Worm (Caenorhabditis elegans) whole organism, young adult: ENCODE measurements around the gene F25H8.2.

Experiments used
- F10E7.11 ChIP-seq: sonication (generic microtip); optimal IDR thresholded peaks from 2 replicates; lab custom pipeline; 2017; ENCODE audit warnings: mild to moderate bottlenecking, missing genetic modification characterization, moderate library complexity, missing compliant biosample characterization
- F22D6.2 ChIP-seq: sonication (generic microtip); optimal IDR thresholded peaks from 2 replicates; lab custom pipeline; 2016; ENCODE audit warnings: mild to moderate bottlenecking, missing genetic modification characterization, missing compliant biosample characterization
- F33H1.4 ChIP-seq: fragments of 200-800 bp; sonication (Bioruptor generic); IDR thresholded peaks from 2 replicates; pipeline ENCODE4 v1.3.6; 2022; ENCODE audit warnings: missing genetic modification reagents, missing genetic modification characterization, missing compliant biosample characterization
- F37B4.10 ChIP-seq: fragments of 200-800 bp; sonication (Bioruptor generic); IDR thresholded peaks from 2 replicates; pipeline ENCODE4 v1.3.6; 2022; ENCODE audit warnings: missing genetic modification characterization, missing compliant biosample characterization
- F39B2.1 ChIP-seq: fragments of 200-800 bp; sonication (Bioruptor generic); IDR thresholded peaks from 2 replicates; pipeline ENCODE4 v1.3.6; 2022; ENCODE audit warnings: missing genetic modification reagents, missing genetic modification characterization, missing compliant biosample characterization
- Y53G8AR.9 ChIP-seq: fragments of 200-800 bp; sonication (Bioruptor generic); conservative IDR thresholded peaks from 2 replicates; pipeline ENCODE4 v1.3.6; 2022; ENCODE audit warnings: missing genetic modification reagents, missing genetic modification characterization, missing compliant biosample characterization
- Y95B8A.8 ChIP-seq: fragments of 200-800 bp; sonication (Bioruptor generic); IDR thresholded peaks from 2 replicates; pipeline ENCODE4 v1.3.6; 2022; ENCODE audit warnings: missing genetic modification reagents, missing genetic modification characterization, missing compliant biosample characterization
- athp-1 ChIP-seq: sonication (generic microtip); optimal IDR thresholded peaks from 2 replicates; lab custom pipeline; 2017; ENCODE audit warnings: mild to moderate bottlenecking, missing genetic modification characterization, missing compliant biosample characterization
- cebp-2 ChIP-seq: fragments of 200-800 bp; sonication (Bioruptor generic); IDR thresholded peaks from 2 replicates; pipeline ENCODE4 v1.3.6; 2022; ENCODE audit warnings: missing genetic modification characterization, missing compliant biosample characterization
- dox-1 ChIP-seq: fragments of 200-800 bp; sonication (Bioruptor generic); IDR thresholded peaks from 2 replicates; pipeline ENCODE4 v1.3.6; 2022; ENCODE audit warnings: missing genetic modification reagents, missing genetic modification characterization, missing compliant biosample characterization
- efl-1 ChIP-seq: fragments of 150-350 bp; optimal IDR thresholded peaks from 2 replicates; lab custom pipeline; 2014; ENCODE audit warnings: missing biosample characterization, missing genetic modification reagents, missing genetic modification characterization
- egl-18 ChIP-seq: fragments of 200-800 bp; sonication (Bioruptor generic); IDR thresholded peaks from 2 replicates; pipeline ENCODE4 v1.3.6; 2022; ENCODE audit warnings: missing genetic modification reagents, missing genetic modification characterization, missing compliant biosample characterization
- egl-44 ChIP-seq: fragments of 200-800 bp; sonication (Bioruptor generic); IDR thresholded peaks from 2 replicates; pipeline ENCODE4 v1.3.6; 2022; ENCODE audit warnings: missing genetic modification reagents, missing genetic modification characterization, missing compliant biosample characterization
- ets-4 ChIP-seq: fragments of 200-800 bp; sonication (Bioruptor generic); optimal IDR thresholded peaks from 2 replicates; lab custom pipeline; 2018; ENCODE audit warnings: mild to moderate bottlenecking, missing genetic modification characterization, missing compliant biosample characterization
- gei-17 ChIP-seq: fragments of 200-800 bp; sonication (Bioruptor generic); optimal IDR thresholded peaks from 2 replicates; lab custom pipeline; 2018; ENCODE audit warnings: mild to moderate bottlenecking, missing genetic modification characterization, missing compliant biosample characterization
- him-1 ChIP-seq: sonication (generic microtip); optimal IDR thresholded peaks from 2 replicates; lab custom pipeline; 2016; ENCODE audit warnings: missing genotype, missing genetic modification reagents, missing genetic modification characterization, missing compliant biosample characterization
- hlh-12 ChIP-seq: sonication (generic microtip); optimal IDR thresholded peaks from 2 replicates; lab custom pipeline; 2016; ENCODE audit warnings: missing genetic modification characterization, missing compliant biosample characterization
- hrde-1 ChIP-seq: sonication (generic microtip); optimal IDR thresholded peaks from 2 replicates; lab custom pipeline; 2016; ENCODE audit warnings: missing genetic modification characterization, mild to moderate bottlenecking, missing compliant biosample characterization, moderate library complexity, missing genotype, missing genetic modification reagents, borderline replicate concordance
- let-607 ChIP-seq, 2 experiments: fragments of 200-800 bp in 1 of 2; sonication (Bioruptor generic) in 1 of 2; sonication (generic microtip) in 1 of 2; optimal IDR thresholded peaks; 2 replicates each; lab custom pipeline; 2016 to 2018; ENCODE audit warnings: mild to moderate bottlenecking in 2 of 2, missing compliant biosample characterization in 2 of 2, missing genetic modification characterization in 2 of 2, moderate library complexity in 2 of 2, missing genotype in 1 of 2
- lin-35 ChIP-seq, 3 experiments: fragments of 150-350 bp in 2 of 3; sonication (generic microtip) in 1 of 3; optimal IDR thresholded peaks; 2 replicates each; lab custom pipeline; 2014 to 2018; ENCODE audit warnings: missing biosample characterization in 3 of 3, missing genetic modification characterization in 3 of 3, missing genetic modification reagents in 3 of 3
- lin-40 ChIP-seq: sonication (generic microtip); optimal IDR thresholded peaks from 2 replicates; lab custom pipeline; 2016; ENCODE audit warnings: missing genetic modification characterization, mild to moderate bottlenecking, missing compliant biosample characterization, missing genotype, missing genetic modification reagents
- lir-1 ChIP-seq: fragments of 200-800 bp; sonication (Bioruptor generic); conservative IDR thresholded peaks from 2 replicates; pipeline ENCODE4 v1.3.6; 2022; ENCODE audit warnings: missing genetic modification reagents, missing genetic modification characterization, missing compliant biosample characterization
- madf-6 ChIP-seq: fragments of 200-800 bp; sonication (Bioruptor generic); IDR thresholded peaks from 2 replicates; pipeline ENCODE4 v1.3.6; 2022; ENCODE audit warnings: missing genetic modification reagents, missing genetic modification characterization, missing compliant biosample characterization
- mcd-1 ChIP-seq: fragments of 200-800 bp; sonication (Bioruptor generic); IDR thresholded peaks from 2 replicates; pipeline ENCODE4 v1.3.6; 2022; ENCODE audit warnings: missing genetic modification reagents, missing genetic modification characterization, missing compliant biosample characterization
- nfya-1 ChIP-seq: sonication (generic microtip); optimal IDR thresholded peaks from 2 replicates; lab custom pipeline; 2017; ENCODE audit warnings: antibody characterized with exemption, missing compliant biosample characterization, missing genetic modification characterization, borderline replicate concordance; ENCODE audit not compliant: insufficient read depth
- pha-4 ChIP-seq: fragments of 150-350 bp; sonication (generic microtip); optimal IDR thresholded peaks from 2 replicates; lab custom pipeline; 2014; ENCODE audit warnings: missing biosample characterization, missing genetic modification reagents, missing genetic modification characterization
- rec-8 ChIP-seq, 2 experiments: sonication (generic microtip); optimal IDR thresholded peaks; 2 replicates each; lab custom pipeline; 2016; ENCODE audit warnings: mild to moderate bottlenecking in 2 of 2, missing genetic modification characterization in 2 of 2, missing genetic modification reagents in 2 of 2, missing genotype in 2 of 2, missing biosample characterization in 1 of 2, missing compliant biosample characterization in 1 of 2, moderate library complexity in 1 of 2
- tlf-1 ChIP-seq: fragments of 200-800 bp; sonication (Bioruptor generic); optimal IDR thresholded peaks from 2 replicates; lab custom pipeline; 2018; ENCODE audit warnings: mild to moderate bottlenecking, missing genetic modification characterization, missing compliant biosample characterization
- xnd-1 ChIP-seq: sonication (generic microtip); optimal IDR thresholded peaks from 2 replicates; lab custom pipeline; 2016; ENCODE audit warnings: missing genotype, missing genetic modification reagents, missing genetic modification characterization, missing compliant biosample characterization
- zfh-2 ChIP-seq: fragments of 200-800 bp; sonication (Bioruptor generic); conservative IDR thresholded peaks from 2 replicates; pipeline ENCODE4 v1.3.6; 2022; ENCODE audit warnings: missing genetic modification reagents, missing genetic modification characterization, missing compliant biosample characterization
- ztf-22 ChIP-seq: fragments of 200-800 bp; sonication (Bioruptor generic); optimal IDR thresholded peaks from 2 replicates; lab custom pipeline; 2018; ENCODE audit warnings: mild to moderate bottlenecking, missing genetic modification characterization, moderate library complexity, missing compliant biosample characterization

F25H8.2 gene

DNA sequence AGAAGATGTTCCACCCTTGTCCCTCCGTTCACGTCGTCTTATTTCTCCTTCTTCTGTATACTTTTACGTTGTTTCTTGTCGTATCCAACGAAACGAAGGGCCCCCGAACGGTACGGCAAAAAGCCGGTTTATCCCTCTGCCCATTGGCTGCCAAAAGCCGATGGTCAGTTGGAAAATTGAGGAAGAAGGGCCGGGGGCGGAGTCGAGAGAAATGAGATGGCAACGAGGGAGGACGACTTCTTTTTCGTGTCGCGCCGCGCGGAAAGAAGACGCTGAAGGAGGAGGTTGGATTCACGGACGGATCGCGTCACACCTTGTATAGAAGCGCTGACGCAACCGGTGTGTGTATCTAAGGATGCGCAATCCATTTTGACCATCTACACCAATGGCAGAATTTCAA, 16.9 kb upstream of the F25H8.2 start:
- TF ChIP-seq Y53G8AR.9 (GFP tag; lab: Robert Waterston, UW): no peak
- no peak for TF ChIP-seq dox-1 (GFP tag; lab: Robert Waterston, UW)
- no peak for TF ChIP-seq F10E7.11
- peak; percentile 67 for TF ChIP-seq zfh-2 (GFP tag; lab: Robert Waterston, UW)
- no peak for TF ChIP-seq lin-40
- no peak for TF ChIP-seq F37B4.10 (GFP tag; lab: Robert Waterston, UW)
- no peak for TF ChIP-seq mcd-1
- TF ChIP-seq lin-35 (GFP tag; optimal IDR thresholded peaks at IDR 0.05; lab: Kevin White, UChicago): no peak
- no peak for TF ChIP-seq F33H1.4 (GFP tag; lab: Robert Waterston, UW)

- TF ChIP-seq F22D6.2 (tag; lab: Kevin White, UChicago) (no peak), madf-6 (GFP tag; lab: Robert Waterston, UW) (no peak), egl-18 (GFP tag; lab: Robert Waterston, UW) (no peak), ztf-22 (GFP tag; lab: Kevin White, UChicago) (no peak), lir-1 (GFP tag; lab: Robert Waterston, UW) (no peak), ets-4 (no peak), Y95B8A.8 (no peak), athp-1 (tag; lab: Kevin White, UChicago) (no peak), gei-17 (no peak), egl-44 (GFP tag; lab: Robert Waterston, UW) (no peak), hrde-1 (no peak)
Observed at ce11 chrIV:9916224-9916623, 15.8 kb upstream of the F25H8.2 start, which contains the start of gene bed-3. Gene bed-3 (plus strand): TSS chrIV:9916524.

DNA sequence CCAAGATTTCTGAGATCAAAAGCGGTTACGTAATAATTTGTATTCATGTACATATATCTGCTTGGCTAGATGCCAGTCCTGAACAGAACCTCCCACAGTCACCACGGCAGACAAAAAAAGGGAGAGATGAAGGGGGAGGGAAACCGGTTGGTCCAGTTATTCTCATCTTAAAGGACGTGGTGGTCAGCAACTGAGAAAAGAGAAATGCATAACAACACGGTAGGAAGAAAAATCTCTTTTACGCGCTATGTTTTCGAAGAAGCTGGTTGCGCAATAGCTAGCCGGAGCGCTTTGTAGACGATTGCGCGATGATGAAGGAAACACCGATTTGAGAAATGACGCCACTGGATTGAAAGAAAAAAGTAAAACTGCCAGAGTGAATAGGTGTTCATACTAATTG, 14.0 kb upstream of the F25H8.2 start:
- TF ChIP-seq mcd-1 (no peak), let-607 (tag; optimal IDR thresholded peaks at IDR 0.05; lab: Kevin White, UChicago) (no peak), cebp-2 (GFP tag; lab: Robert Waterston, UW) (no peak), efl-1 (GFP tag; lab: Kevin White, UChicago) (no peak), tlf-1 (GFP tag; lab: Kevin White, UChicago) (no peak), F39B2.1 (GFP tag; lab: Robert Waterston, UW) (no peak), him-1 (tag; lab: Kevin White, UChicago) (no peak), rec-8 (tag; optimal IDR thresholded peaks at IDR 0.05; lab: Kevin White, UChicago) (no peak), nfya-1 (tag; lab: Kevin White, UChicago) (no peak), Y95B8A.8 (no peak)

ce11 chrIV:9920426-9920825, 11.6 kb upstream of the F25H8.2 start:
- TF ChIP-seq xnd-1 (tag; lab: Kevin White, UChicago): no peak

ce11 chrIV:9924419-9924818, 7.6 kb upstream of the F25H8.2 start:
- TF ChIP-seq hlh-12 (no peak), pha-4 (no peak)
